Fruit fly (Drosophila melanogaster): ENCODE results near the gene vir-1.

The vir-1 gene

dm6 chr2L:12369612-12370011 lies 53.6 kb downstream of the vir-1 start (continued):
- TF ChIP-seq CrebA (GFP tag; optimal IDR thresholded peaks at IDR 0.05; ENCODE audit: borderline replicate concordance): no peak
- TF ChIP-seq woc (GFP tag; optimal IDR thresholded peaks at IDR 0.05): no peak
- TF ChIP-seq lola (GFP tag; optimal IDR thresholded peaks at IDR 0.05): no peak
- TF ChIP-seq Hr78 (GFP tag; optimal IDR thresholded peaks at IDR 0.05): no peak
- TF ChIP-seq ey (GFP tag; optimal IDR thresholded peaks at IDR 0.05): no peak
- TF ChIP-seq Abd-B (GFP tag; optimal IDR thresholded peaks at IDR 0.05): no peak

DNA sequence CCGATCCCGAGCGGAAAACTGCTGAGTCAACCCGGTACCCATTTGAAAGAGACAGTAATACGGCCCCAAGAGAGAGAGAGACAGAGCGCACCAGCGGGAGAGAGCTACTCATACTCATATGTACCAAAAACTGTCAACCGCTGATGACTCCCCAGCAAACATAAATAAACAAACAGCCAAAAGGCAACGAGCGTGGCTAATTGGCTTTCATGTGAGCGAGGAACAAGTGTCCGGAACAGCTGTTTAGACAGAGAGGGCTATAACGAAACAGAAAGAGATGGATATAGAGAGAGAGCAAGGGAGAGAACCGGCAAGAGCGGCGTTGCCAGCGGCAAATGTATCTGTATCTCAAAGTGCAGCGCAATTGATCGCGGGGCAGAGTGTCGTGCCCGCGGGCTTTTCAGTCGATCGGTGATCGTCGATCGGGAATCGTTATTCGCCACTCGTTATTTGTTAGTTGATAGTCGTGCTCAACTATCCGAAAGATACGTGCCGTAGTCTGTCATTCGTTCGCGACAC lies 57.2 kb downstream of the vir-1 start:
- TF ChIP-seq Hr78 (GFP tag; optimal IDR thresholded peaks at IDR 0.05): no peak
- TF ChIP-seq Hr83 (GFP tag; optimal IDR thresholded peaks at IDR 0.05; ENCODE audit: poor library complexity, severe bottlenecking): no peak
- no peak for TF ChIP-seq Rel (GFP tag; optimal IDR thresholded peaks at IDR 0.05)
- no peak for TF ChIP-seq Rel (tag; optimal IDR thresholded peaks at IDR 0.05)
- TF ChIP-seq psq (GFP tag; optimal IDR thresholded peaks at IDR 0.05): peak; percentile 19
- peak in 1 of 2 experiments; percentile 13 for TF ChIP-seq foxo (GFP tag; optimal IDR thresholded peaks at IDR 0.05)
- TF ChIP-seq ey (GFP tag; optimal IDR thresholded peaks at IDR 0.05): no peak
- TF ChIP-seq CG32264 (GFP tag; optimal IDR thresholded peaks at IDR 0.05): peak; percentile 28
- no peak for TF ChIP-seq sage (GFP tag; optimal IDR thresholded peaks at IDR 0.05)
- peak; percentile 23 to 50 for TF ChIP-seq dl (GFP tag; optimal IDR thresholded peaks at IDR 0.05; ENCODE audit: insufficient read depth in 1 of 2, partially characterized antibody in 2 of 2)
- peak; percentile 52 for TF ChIP-seq Dif (GFP tag; optimal IDR thresholded peaks at IDR 0.05; ENCODE audit: partially characterized antibody)
- peak; percentile 1 for TF ChIP-seq rgr (GFP tag; optimal IDR thresholded peaks at IDR 0.05)
- TF ChIP-seq Vsx2 (GFP tag; optimal IDR thresholded peaks at IDR 0.05; ENCODE audit: partially characterized antibody): peak; percentile 86
- no peak for TF ChIP-seq dmrt93B (GFP tag; optimal IDR thresholded peaks at IDR 0.05)
- TF ChIP-seq h (GFP tag; optimal IDR thresholded peaks at IDR 0.05): peak; percentile 60
- TF ChIP-seq fru (GFP tag; optimal IDR thresholded peaks at IDR 0.05): peak; percentile 17

DNA sequence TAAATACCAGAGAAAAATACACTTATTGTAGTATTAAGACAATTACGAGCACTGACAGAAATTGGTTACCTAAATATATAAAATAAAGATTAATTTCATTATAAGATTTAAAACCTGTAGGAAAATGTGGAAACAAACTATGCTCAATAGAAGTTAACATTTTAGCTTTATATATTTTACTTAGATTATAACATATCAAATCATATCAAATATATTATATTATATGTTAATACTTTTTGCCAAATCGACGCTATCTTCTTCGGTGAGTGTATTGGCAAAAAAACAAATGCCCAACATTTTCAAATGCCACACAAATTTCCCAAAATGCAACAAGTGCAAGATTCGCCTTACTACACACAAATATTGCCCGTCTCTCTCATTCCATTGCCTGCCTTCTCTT lies 59.1 kb downstream of the vir-1 start:
- TF ChIP-seq Hr83 (GFP tag; optimal IDR thresholded peaks at IDR 0.05; ENCODE audit: poor library complexity, severe bottlenecking) (no peak), dmrt93B (GFP tag; optimal IDR thresholded peaks at IDR 0.05) (no peak), HLH106 (tag; optimal IDR thresholded peaks at IDR 0.05) (no peak), Dfd (GFP tag; optimal IDR thresholded peaks at IDR 0.05) (no peak), Myc (optimal IDR thresholded peaks at IDR 0.05) (no peak), dsf (GFP tag; optimal IDR thresholded peaks at IDR 0.05; ENCODE audit: borderline replicate concordance) (no peak), OdsH (GFP tag; optimal IDR thresholded peaks at IDR 0.05) (no peak), Vsx2 (GFP tag; optimal IDR thresholded peaks at IDR 0.05; ENCODE audit: partially characterized antibody) (no peak), Hr78 (GFP tag; optimal IDR thresholded peaks at IDR 0.05) (no peak), rgr (GFP tag; optimal IDR thresholded peaks at IDR 0.05) (no peak), fru (GFP tag; optimal IDR thresholded peaks at IDR 0.05) (no peak), Rel (GFP tag; optimal IDR thresholded peaks at IDR 0.05) (no peak), Rel (tag; optimal IDR thresholded peaks at IDR 0.05) (no peak)

DNA sequence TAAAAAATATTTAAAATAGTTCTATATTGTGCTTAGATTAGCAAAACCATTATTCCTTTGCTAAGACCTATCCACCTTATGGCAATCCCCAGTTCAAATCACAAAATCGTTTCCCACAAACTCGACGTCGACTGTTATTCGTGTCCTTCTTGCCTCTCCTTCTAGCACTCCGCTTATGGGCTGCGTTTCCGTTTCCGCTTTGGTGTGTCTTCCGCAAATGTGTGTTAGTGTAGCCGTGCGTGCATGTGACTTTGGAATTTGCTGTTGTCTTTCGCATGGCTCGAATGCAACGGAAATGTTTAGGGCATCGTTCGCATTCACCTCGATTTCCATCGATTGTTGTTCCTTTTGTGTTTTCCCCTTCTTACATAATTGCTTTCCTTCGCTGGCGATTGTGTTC lies 60.0 kb downstream of the vir-1 start:
- TF ChIP-seq Vsx2 (GFP tag; optimal IDR thresholded peaks at IDR 0.05; ENCODE audit: partially characterized antibody) (no peak), dmrt93B (GFP tag; optimal IDR thresholded peaks at IDR 0.05) (no peak), h (GFP tag; optimal IDR thresholded peaks at IDR 0.05) (no peak), foxo (GFP tag; optimal IDR thresholded peaks at IDR 0.05) (no peak), GATAd (GFP tag; optimal IDR thresholded peaks at IDR 0.05) (no peak), fru (GFP tag; optimal IDR thresholded peaks at IDR 0.05) (no peak), Myc (optimal IDR thresholded peaks at IDR 0.05) (no peak), N (GFP tag; optimal IDR thresholded peaks at IDR 0.05) (no peak), Rel (GFP tag; optimal IDR thresholded peaks at IDR 0.05) (no peak), Rel (tag; optimal IDR thresholded peaks at IDR 0.05) (no peak), Mio (GFP tag; optimal IDR thresholded peaks at IDR 0.05) (no peak), pan (optimal IDR thresholded peaks at IDR 0.05) (no peak), tai (GFP tag; optimal IDR thresholded peaks at IDR 0.05) (no peak), lola (GFP tag; optimal IDR thresholded peaks at IDR 0.05) (no peak), brk (GFP tag; optimal IDR thresholded peaks at IDR 0.05) (no peak), CG32264 (GFP tag; optimal IDR thresholded peaks at IDR 0.05) (no peak), sage (GFP tag; optimal IDR thresholded peaks at IDR 0.05) (no peak), usp (GFP tag; optimal IDR thresholded peaks at IDR 0.05) (no peak)

DNA sequence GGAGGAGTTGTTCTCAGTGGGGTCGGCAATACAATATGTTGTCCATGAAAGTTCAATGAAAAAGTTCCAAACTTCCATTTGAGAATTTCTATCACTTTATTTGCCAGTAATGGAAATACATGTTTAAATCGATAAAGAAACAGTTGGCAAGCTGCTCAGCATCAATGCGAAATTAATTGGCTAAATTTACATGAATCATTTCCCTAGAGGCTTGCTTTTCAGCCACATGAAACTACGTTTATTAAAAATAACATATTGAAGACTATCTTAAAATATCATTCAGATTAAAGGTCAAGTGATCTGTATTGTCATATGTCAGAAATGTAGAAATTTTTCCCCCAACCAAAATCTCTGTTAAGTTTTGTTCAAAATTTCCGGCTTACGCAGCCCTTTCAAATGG lies 67.1 kb downstream of the vir-1 start, which contains the start of gene CG17010:
Gene CG17010, plus strand, starts transcription at position 301 of the 400 bp plus-strand sequence.
- TF ChIP-seq pan (optimal IDR thresholded peaks at IDR 0.05) (no peak), psq (GFP tag; optimal IDR thresholded peaks at IDR 0.05) (no peak), br (GFP tag; optimal IDR thresholded peaks at IDR 0.05) (no peak), HLH106 (tag; optimal IDR thresholded peaks at IDR 0.05) (no peak), foxo (GFP tag; optimal IDR thresholded peaks at IDR 0.05) (no peak), OdsH (GFP tag; optimal IDR thresholded peaks at IDR 0.05) (no peak), Abd-B (GFP tag; optimal IDR thresholded peaks at IDR 0.05) (no peak), ey (GFP tag; optimal IDR thresholded peaks at IDR 0.05) (no peak), Mio (GFP tag; optimal IDR thresholded peaks at IDR 0.05) (no peak), Myc (optimal IDR thresholded peaks at IDR 0.05) (no peak), Dfd (GFP tag; optimal IDR thresholded peaks at IDR 0.05) (no peak), usp (GFP tag; optimal IDR thresholded peaks at IDR 0.05) (no peak), CG9705 (GFP tag; optimal IDR thresholded peaks at IDR 0.05) (no peak)

All from whole organism, wandering third instar larva.